Fruit fly (Drosophila melanogaster): ENCODE data around the gene gammaTub23C.

- TF ChIP-seq psq (optimal IDR thresholded peaks at IDR 0.05) (no peak), EcR (GFP tag; optimal IDR thresholded peaks at IDR 0.05) (no peak), pan (optimal IDR thresholded peaks at IDR 0.05) (no peak)
Measured at dm6 chr2L:2986776-2987175, 14.1 kb downstream of the gammaTub23C start.
